Worm (Caenorhabditis elegans) whole organism, late embryonic: Measurements from ENCODE around the gene F16B12.7.

Experiments used
- F13H6.1 ChIP-seq: sonication (generic microtip); optimal IDR thresholded peaks from 2 replicates; lab custom pipeline; 2016; ENCODE audit warnings: missing genetic modification characterization, missing compliant biosample characterization
- T23F11.4 ChIP-seq: fragments of 200-800 bp; sonication (Bioruptor generic); optimal IDR thresholded peaks from 2 replicates; lab custom pipeline; 2018; ENCODE audit warnings: mild to moderate bottlenecking, missing genetic modification characterization, missing compliant biosample characterization
- ama-1 ChIP-seq: fragments of 150-350 bp; optimal IDR thresholded peaks from 2 replicates; lab custom pipeline; 2014
- ceh-45 ChIP-seq: fragments of 200-800 bp; sonication (Bioruptor generic); IDR thresholded peaks from 2 replicates; pipeline ENCODE4 v1.3.6; 2022; ENCODE audit warnings: missing genetic modification reagents, missing genetic modification characterization, missing compliant biosample characterization
- ceh-9 ChIP-seq: sonication (generic microtip); optimal IDR thresholded peaks from 2 replicates; lab custom pipeline; 2016; ENCODE audit warnings: mild to moderate bottlenecking, missing genetic modification characterization, inconsistent platforms, missing compliant biosample characterization
- dmd-4 ChIP-seq: sonication (generic microtip); optimal IDR thresholded peaks from 2 replicates; lab custom pipeline; 2016; ENCODE audit warnings: borderline replicate concordance, missing genetic modification characterization, missing compliant biosample characterization
- dve-1 ChIP-seq: sonication (generic microtip); optimal IDR thresholded peaks from 2 replicates; lab custom pipeline; 2017; ENCODE audit warnings: antibody characterized with exemption, mild to moderate bottlenecking, missing genetic modification characterization, missing compliant biosample characterization
- elt-2 ChIP-seq: sonication (generic microtip); optimal IDR thresholded peaks from 2 replicates; lab custom pipeline; 2016; ENCODE audit warnings: missing genetic modification reagents, missing genetic modification characterization, missing compliant biosample characterization
- hlh-15 ChIP-seq: sonication (generic microtip); optimal IDR thresholded peaks from 2 replicates; lab custom pipeline; 2016; ENCODE audit warnings: missing genetic modification characterization, missing compliant biosample characterization
- nfya-1 ChIP-seq: sonication (generic microtip); optimal IDR thresholded peaks from 2 replicates; lab custom pipeline; 2017; ENCODE audit warnings: missing genetic modification characterization, mild to moderate bottlenecking, missing compliant biosample characterization, antibody characterized with exemption, moderate library complexity
- nhr-11 ChIP-seq: fragments of 150-350 bp; optimal IDR thresholded peaks from 2 replicates; lab custom pipeline; 2014; ENCODE audit warnings: missing biosample characterization, missing genetic modification characterization
- pqm-1 ChIP-seq: sonication (generic microtip); optimal IDR thresholded peaks from 2 replicates; lab custom pipeline; 2016; ENCODE audit warnings: missing genetic modification characterization, missing compliant biosample characterization
- sox-2 ChIP-seq: fragments of 200-800 bp; sonication (Bioruptor generic); IDR thresholded peaks from 2 replicates; pipeline ENCODE4 v1.3.6; 2022; ENCODE audit warnings: missing genetic modification reagents, missing genetic modification characterization, missing compliant biosample characterization

ce11 chrX:14113347-14113746 lies 5.0 kb downstream of the F16B12.7 start, which contains the start of gene nhr-281:
- TF ChIP-seq hlh-15 (no peak), pqm-1 (tag; lab: Kevin White, UChicago) (no peak), nhr-11 (tag; lab: Kevin White, UChicago) (no peak), elt-2 (tag; lab: Kevin White, UChicago) (no peak), ama-1 (lab: Kevin White, UChicago) (no peak), nfya-1 (no peak), T23F11.4 (GFP tag; lab: Kevin White, UChicago) (no peak), dmd-4 (tag; lab: Kevin White, UChicago) (no peak), ceh-45 (GFP tag; lab: Robert Waterston, UW) (no peak), ceh-9 (tag; lab: Kevin White, UChicago) (no peak), dve-1 (no peak), sox-2 (GFP tag; lab: Robert Waterston, UW) (no peak), F13H6.1 (no peak)
